Fruit fly (Drosophila melanogaster): Measurements from ENCODE around the gene CG11929.

Gene CG11929

DNA sequence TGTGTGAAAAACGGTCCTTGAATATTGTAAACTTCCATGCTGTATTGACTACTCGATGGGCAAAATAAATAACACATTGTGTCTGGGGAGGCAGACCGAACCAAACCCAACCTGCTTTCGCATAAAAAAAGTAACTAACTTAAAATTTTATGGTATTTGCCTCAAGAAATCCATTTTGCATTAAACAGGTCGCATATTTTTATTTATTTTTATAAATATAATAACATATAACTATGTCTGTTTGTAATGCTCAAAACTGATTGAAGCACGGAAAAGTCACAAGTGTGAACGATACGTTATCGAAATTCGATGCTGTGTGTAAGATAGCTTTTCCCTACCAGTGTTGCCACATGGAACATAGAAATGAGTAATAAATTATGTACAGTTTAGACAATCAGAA is at the start of gene CG11929:
Gene CG11929, plus strand, starts transcription at position 301 of the 400 bp plus-strand sequence.
- no peak for TF ChIP-seq slp2 (GFP tag; optimal IDR thresholded peaks at IDR 0.05)

DNA sequence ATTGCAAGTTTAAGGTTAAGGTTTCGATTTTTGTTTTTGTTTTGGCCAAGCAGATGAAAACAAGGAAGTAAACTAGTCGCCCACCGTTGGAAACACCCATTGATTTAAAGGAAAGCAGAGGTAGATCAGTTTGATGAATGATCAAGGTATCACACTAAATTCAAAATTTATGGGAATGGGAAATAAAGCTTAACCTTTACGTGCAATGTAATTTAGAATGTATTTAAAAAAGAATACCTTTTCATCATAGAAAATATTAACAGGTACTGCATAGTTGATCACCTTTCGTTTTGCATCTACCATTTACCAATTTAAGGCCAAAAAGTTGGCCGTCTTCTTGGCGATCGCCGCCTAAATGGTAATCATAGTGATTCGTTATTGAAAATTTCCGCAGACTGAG is 49.5 kb upstream of the CG11929 start:
- TF ChIP-seq Kr (GFP tag; optimal IDR thresholded peaks at IDR 0.05): no peak
- peak; percentile 27; the same call in 1 of the 2 replicates for TF ChIP-seq Drgx (GFP tag; IDR thresholded peaks at IDR 0.05)
- peak; percentile 69 for TF ChIP-seq sens (GFP tag)
- TF ChIP-seq Hand (GFP tag; optimal IDR thresholded peaks at IDR 0.05): no peak
- no peak for TF ChIP-seq ewg (GFP tag; optimal IDR thresholded peaks at IDR 0.05)
- TF ChIP-seq Ptx1 (GFP tag; IDR thresholded peaks at IDR 0.05): 0 out of 2 replicates have a peak, but pooled peaks have one; percentile 9
- TF ChIP-seq gfzf (GFP tag; optimal IDR thresholded peaks at IDR 0.05): no peak
- TF ChIP-seq CG10565 (GFP tag; optimal IDR thresholded peaks at IDR 0.05): no peak
- no peak for TF ChIP-seq sna (GFP tag; IDR thresholded peaks at IDR 0.05; ENCODE audit: partially characterized antibody)
- no peak for TF ChIP-seq Gsc (GFP tag; IDR thresholded peaks at IDR 0.05)

DNA sequence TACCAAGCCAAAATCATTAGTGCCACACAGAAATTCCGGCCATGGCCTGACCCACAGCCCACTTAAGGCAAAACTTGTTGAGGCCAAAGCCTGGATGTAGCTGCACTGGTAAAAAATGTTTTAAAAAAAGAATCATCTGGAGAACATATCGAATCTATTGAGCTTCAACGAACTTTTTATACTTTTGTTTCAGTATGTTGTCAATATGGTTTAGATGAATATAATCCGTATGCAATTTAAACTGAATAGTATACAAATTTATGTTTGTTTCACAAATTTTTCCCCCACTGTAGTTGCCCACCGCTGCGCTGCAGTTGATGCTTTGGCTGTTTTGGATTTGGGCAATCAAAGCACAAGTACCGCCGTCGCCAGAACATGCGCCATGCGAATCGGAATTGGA is 47.1 kb upstream of the CG11929 start:
- TF ChIP-seq Drgx (GFP tag; IDR thresholded peaks at IDR 0.05) (peak; percentile 60; the same call in 1 of the 2 replicates), sc (optimal IDR thresholded peaks at IDR 0.05) (no peak), sc (GFP tag; optimal IDR thresholded peaks at IDR 0.05) (no peak)

DNA sequence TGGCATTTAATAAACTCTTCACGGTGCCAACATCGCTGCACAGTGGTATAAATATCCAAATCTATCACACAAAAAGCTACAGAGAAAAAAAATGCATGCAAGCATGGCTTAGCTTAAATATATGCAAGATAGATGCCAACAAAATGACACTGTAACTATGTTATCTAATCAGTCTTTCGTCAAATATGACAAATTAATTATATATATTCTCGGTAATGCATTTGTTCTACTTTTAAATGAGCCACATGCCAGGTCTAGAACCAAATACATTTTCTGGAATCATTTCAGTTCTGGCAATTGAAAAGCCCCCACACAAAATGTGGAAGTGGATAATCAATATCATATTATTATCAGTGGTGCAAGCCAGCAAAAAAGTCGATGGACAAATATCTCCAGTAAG is 41.5 kb upstream of the CG11929 start, which contains the start of gene BG642163:
Gene BG642163, plus strand, starts transcription at position 301 of the 400 bp plus-strand sequence.
- TF ChIP-seq gcm2 (GFP tag; optimal IDR thresholded peaks at IDR 0.05): no peak
- no peak for TF ChIP-seq CG9932 (GFP tag; IDR thresholded peaks at IDR 0.05)
- TF ChIP-seq H15 (GFP tag; IDR thresholded peaks at IDR 0.05): no peak
- TF ChIP-seq shn (GFP tag; optimal IDR thresholded peaks at IDR 0.05): no peak
- TF ChIP-seq CG5180 (GFP tag; optimal IDR thresholded peaks at IDR 0.05): no peak
- no peak for TF ChIP-seq Pdp1 (GFP tag; optimal IDR thresholded peaks at IDR 0.05)
- no peak for TF ChIP-seq CG15269 (tag; optimal IDR thresholded peaks at IDR 0.05)

DNA sequence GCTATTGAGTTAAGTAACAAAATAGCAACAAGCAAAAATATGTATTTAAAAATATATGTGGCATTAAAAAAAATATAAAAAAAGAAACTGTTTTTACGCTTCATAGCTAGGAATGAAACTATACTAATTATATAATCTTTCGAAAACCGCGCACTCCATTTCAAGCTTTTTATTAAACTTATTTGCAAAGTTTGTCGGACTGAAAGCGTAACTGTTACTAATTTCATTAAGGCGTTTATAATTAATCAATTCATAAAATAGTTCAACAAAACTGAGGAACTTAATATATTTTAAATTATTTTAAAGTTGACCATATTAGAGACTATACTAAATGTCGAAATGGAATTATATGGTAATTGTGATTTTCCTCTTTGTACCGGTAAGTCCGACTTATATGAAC is 39.8 kb upstream of the CG11929 start, which contains the start of gene CG15635:
Gene CG15635, plus strand, starts transcription at position 301 of the 400 bp plus-strand sequence.
- TF ChIP-seq bbx (GFP tag; IDR thresholded peaks at IDR 0.05; ENCODE audit: partially characterized antibody): no peak
- TF ChIP-seq Hmr (GFP tag; optimal IDR thresholded peaks at IDR 0.05): no peak

DNA sequence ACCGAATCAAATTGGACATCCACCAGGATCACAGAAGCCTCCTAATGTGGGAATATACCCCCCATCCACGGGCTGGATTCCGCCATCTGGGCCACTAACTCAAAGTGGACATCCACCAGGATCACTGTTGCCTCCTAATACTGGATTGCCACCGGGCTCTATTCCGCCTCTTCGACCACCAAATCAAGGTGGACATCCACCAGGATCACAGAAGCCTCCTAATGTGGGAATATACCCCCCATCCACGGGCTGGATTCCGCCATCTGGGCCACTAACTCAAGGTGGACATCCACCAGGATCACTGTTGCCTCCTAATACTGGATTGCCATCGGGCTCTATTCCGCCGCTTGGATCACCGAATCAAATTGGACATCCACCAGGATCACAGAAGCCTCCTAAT is 37.5 kb upstream of the CG11929 start:
- peak; percentile 50; the same call in 1 of the 3 replicates for TF ChIP-seq ken (GFP tag; IDR thresholded peaks at IDR 0.05)
- TF ChIP-seq CG16779 (GFP tag; IDR thresholded peaks at IDR 0.05): 0 out of 2 replicates have a peak, but pooled peaks have one; percentile 40
- peak; percentile 40; the same call in 1 of the 2 replicates for TF ChIP-seq ro (GFP tag; IDR thresholded peaks at IDR 0.05)
- TF ChIP-seq Aef1 (GFP tag; IDR thresholded peaks at IDR 0.05): peak; percentile 32; the same call in 1 of the 3 replicates
- peak; percentile 71; the same call in 2 of the 3 replicates for TF ChIP-seq CG11456 (GFP tag; IDR thresholded peaks at IDR 0.05)
- TF ChIP-seq Rx (GFP tag; IDR thresholded peaks at IDR 0.05): peak; percentile 33; the same call in 1 of the 2 replicates
- TF ChIP-seq CG11247 (GFP tag; IDR thresholded peaks at IDR 0.05): 0 out of 2 replicates have a peak, but pooled peaks have one; percentile 11
- 0 out of 2 replicates have a peak, but pooled peaks have one; percentile 6 for TF ChIP-seq CG4730 (GFP tag; IDR thresholded peaks at IDR 0.05)
- TF ChIP-seq CG42726 (GFP tag; IDR thresholded peaks at IDR 0.05; ENCODE audit: partially characterized antibody): peak; percentile 62; the same call in 1 of the 2 replicates
- 0 out of 2 replicates have a peak, but pooled peaks have one; percentile 14 for TF ChIP-seq CG17612 (GFP tag; IDR thresholded peaks at IDR 0.05)
- TF ChIP-seq Ptx1 (GFP tag; IDR thresholded peaks at IDR 0.05): 0 out of 2 replicates have a peak, but pooled peaks have one; percentile 9
- TF ChIP-seq lmd (GFP tag; IDR thresholded peaks at IDR 0.05): peak; percentile 23; the same call in 1 of the 2 replicates
- 0 out of 2 replicates have a peak, but pooled peaks have one; percentile 30 for TF ChIP-seq Dref (GFP tag; IDR thresholded peaks at IDR 0.05)
- TF ChIP-seq CG32772 (GFP tag; IDR thresholded peaks at IDR 0.05): peak; percentile 24; the same call in 1 of the 2 replicates
- TF ChIP-seq CG7357 (GFP tag; IDR thresholded peaks at IDR 0.05): 0 out of 3 replicates have a peak, but pooled peaks have one; percentile 27
- peak; percentile 6; the same call in 1 of the 2 replicates for TF ChIP-seq slbo (GFP tag; IDR thresholded peaks at IDR 0.05)
- peak; percentile 9; the same call in 1 of the 2 replicates for TF ChIP-seq CG10366 (GFP tag; IDR thresholded peaks at IDR 0.05)
